Fruit fly (Drosophila melanogaster) whole organism: Measurements from ENCODE around the gene Cyp4d14.

Experiments
- CG8478 ChIP-seq: fragments of >200 bp; optimal IDR thresholded peaks from 2 replicates; lab custom pipeline; 2018; ENCODE audit warnings: inconsistent platforms
- Dll ChIP-seq: fragments of >200 bp; optimal IDR thresholded peaks from 2 replicates; lab custom pipeline; 2017
- EcR ChIP-seq, 2 experiments: fragments of >200 bp; optimal IDR thresholded peaks; 2 replicates each; lab custom pipeline; 2017; ENCODE audit warnings: missing biosample characterization in 2 of 2, missing genetic modification characterization in 2 of 2, missing genetic modification reagents in 2 of 2
- pan ChIP-seq: fragments of >200 bp; optimal IDR thresholded peaks from 2 replicates; lab custom pipeline; 2017
- psq ChIP-seq: fragments of >200 bp; optimal IDR thresholded peaks from 2 replicates; lab custom pipeline; 2017

DNA sequence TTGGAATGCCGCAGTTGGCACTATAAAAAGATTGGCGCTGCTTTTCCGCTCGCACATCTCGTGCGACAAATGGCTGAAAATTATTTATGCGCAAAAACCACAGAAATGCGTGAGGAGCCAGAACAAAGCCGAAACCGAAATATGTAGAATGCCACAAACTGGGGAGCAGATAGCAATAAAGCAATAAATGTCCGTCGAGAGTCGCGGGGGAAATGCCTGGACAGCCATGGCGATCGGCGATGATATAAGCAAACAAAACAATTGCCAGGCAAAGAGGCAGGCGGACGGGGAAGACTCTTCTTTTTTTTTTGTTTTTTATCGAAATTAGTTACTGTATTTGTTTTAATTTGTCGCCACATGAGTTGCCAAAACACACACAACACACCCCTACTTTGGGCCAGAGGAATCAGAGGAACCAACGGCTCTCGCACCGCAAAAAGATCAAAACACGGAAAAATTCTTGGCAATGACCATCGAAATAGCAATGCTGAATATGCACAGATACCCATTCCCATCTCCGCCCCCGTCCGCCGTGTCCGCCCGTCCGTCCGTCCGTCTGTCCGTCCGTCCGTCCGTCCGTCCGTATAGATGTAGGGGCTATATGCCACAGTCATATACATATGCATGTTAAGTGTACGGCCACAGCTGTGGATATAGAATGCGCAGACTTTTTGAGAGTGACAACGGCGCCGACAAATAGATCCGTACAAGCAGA lies 6.5 kb downstream of the Cyp4d14 start:
- TF ChIP-seq Dll (lab: Kevin White, UChicago): no peak
- TF ChIP-seq EcR (GFP tag; optimal IDR thresholded peaks at IDR 0.05; lab: Kevin White, UChicago): no peak
- no peak for TF ChIP-seq CG8478
- no peak for TF ChIP-seq pan
- TF ChIP-seq psq (lab: Kevin White, UChicago): no peak
